Worm (Caenorhabditis elegans) whole organism, young adult: ENCODE results near the gene nspb-11.
A peak's percentile ranks its signal among the peaks of the same experiment; 100 is the strongest.

Experiments used
- B0035.1 ChIP-seq: sonication (generic microtip); optimal IDR thresholded peaks from 2 replicates; lab custom pipeline; 2016; ENCODE audit warnings: missing genetic modification characterization, mild to moderate bottlenecking, missing compliant biosample characterization, missing genotype, missing genetic modification reagents
- C17E4.6 ChIP-seq: fragments of 200-800 bp; sonication (Bioruptor generic); IDR thresholded peaks from 2 replicates; pipeline ENCODE4 v1.3.6; 2022; ENCODE audit warnings: missing genetic modification reagents, missing genetic modification characterization, missing compliant biosample characterization
- F23B12.7 ChIP-seq: sonication (generic microtip); optimal IDR thresholded peaks from 2 replicates; lab custom pipeline; 2017; ENCODE audit warnings: missing genetic modification characterization, mild to moderate bottlenecking, missing compliant biosample characterization, antibody characterized with exemption, moderate library complexity; ENCODE audit not compliant: insufficient read depth
- F37B4.10 ChIP-seq: fragments of 200-800 bp; sonication (Bioruptor generic); IDR thresholded peaks from 2 replicates; pipeline ENCODE4 v1.3.6; 2022; ENCODE audit warnings: missing genetic modification characterization, missing compliant biosample characterization
- F49E8.2 ChIP-seq: sonication (generic microtip); optimal IDR thresholded peaks from 3 replicates; lab custom pipeline; 2017; ENCODE audit warnings: missing genetic modification characterization, mild to moderate bottlenecking, missing compliant biosample characterization, antibody characterized with exemption, moderate library complexity; ENCODE audit not compliant: insufficient read depth
- F52B5.7 ChIP-seq: sonication (generic microtip); optimal IDR thresholded peaks from 2 replicates; lab custom pipeline; 2016; ENCODE audit warnings: mild to moderate bottlenecking, missing genetic modification characterization, missing compliant biosample characterization
- K12H6.12 ChIP-seq: fragments of 200-800 bp; sonication (Bioruptor generic); optimal IDR thresholded peaks from 2 replicates; lab custom pipeline; 2018; ENCODE audit warnings: mild to moderate bottlenecking, missing genetic modification characterization, missing compliant biosample characterization
- T26A5.8 ChIP-seq: sonication (generic microtip); optimal IDR thresholded peaks from 2 replicates; lab custom pipeline; 2016; ENCODE audit warnings: missing genetic modification characterization, missing compliant biosample characterization
- Y53G8AR.9 ChIP-seq: fragments of 200-800 bp; sonication (Bioruptor generic); conservative IDR thresholded peaks from 2 replicates; pipeline ENCODE4 v1.3.6; 2022; ENCODE audit warnings: missing genetic modification reagents, missing genetic modification characterization, missing compliant biosample characterization
- Y79H2A.3 ChIP-seq: fragments of 200-800 bp; sonication (Bioruptor generic); conservative IDR thresholded peaks from 2 replicates; pipeline ENCODE4 v1.3.6; 2022; ENCODE audit warnings: missing genetic modification reagents, missing genetic modification characterization, missing compliant biosample characterization
- ama-1 ChIP-seq, 3 experiments: fragments of 150-350 bp in 1 of 3; sonication (generic microtip) in 2 of 3; optimal IDR thresholded peaks; 2 replicates each; lab custom pipeline; 2014 to 2018; ENCODE audit warnings: missing biosample characterization in 2 of 3, missing genetic modification characterization in 2 of 3, missing genetic modification reagents in 2 of 3
- attf-6 ChIP-seq: fragments of 200-800 bp; sonication (Bioruptor generic); IDR thresholded peaks from 2 replicates; pipeline ENCODE4 v1.3.6; 2022; ENCODE audit warnings: missing genetic modification reagents, missing genetic modification characterization, missing compliant biosample characterization
- bed-2 ChIP-seq: fragments of 200-800 bp; sonication (Bioruptor generic); IDR thresholded peaks from 2 replicates; pipeline ENCODE4 v1.3.6; 2022; ENCODE audit warnings: missing genetic modification reagents, missing genetic modification characterization, missing compliant biosample characterization
- cebp-1 ChIP-seq, 2 experiments: fragments of 200-800 bp in 1 of 2; sonication (Bioruptor generic) in 1 of 2; sonication (generic microtip) in 1 of 2; IDR thresholded peaks in 1 of 2; optimal IDR thresholded peaks in 1 of 2; 2 replicates each; pipeline versions ENCODE4 v1.3.6 to Lab custom; 2017 to 2022; ENCODE audit warnings: missing compliant biosample characterization in 2 of 2, missing genetic modification characterization in 2 of 2, mild to moderate bottlenecking in 1 of 2, missing genetic modification reagents in 1 of 2, moderate library complexity in 1 of 2
- ceh-40 ChIP-seq: fragments of 200-800 bp; sonication (Bioruptor generic); IDR thresholded peaks from 2 replicates; pipeline ENCODE4 v1.3.6; 2022; ENCODE audit warnings: missing genetic modification characterization, missing compliant biosample characterization
- chd-7 ChIP-seq: sonication (generic microtip); optimal IDR thresholded peaks from 2 replicates; lab custom pipeline; 2016; ENCODE audit warnings: mild to moderate bottlenecking, missing genetic modification characterization, moderate library complexity, missing compliant biosample characterization
- dox-1 ChIP-seq: fragments of 200-800 bp; sonication (Bioruptor generic); IDR thresholded peaks from 2 replicates; pipeline ENCODE4 v1.3.6; 2022; ENCODE audit warnings: missing genetic modification reagents, missing genetic modification characterization, missing compliant biosample characterization
- dpff-1 ChIP-seq: sonication (generic microtip); optimal IDR thresholded peaks from 2 replicates; lab custom pipeline; 2017; ENCODE audit warnings: mild to moderate bottlenecking, missing genetic modification characterization, missing compliant biosample characterization
- fkh-3 ChIP-seq: sonication (generic microtip); optimal IDR thresholded peaks from 2 replicates; lab custom pipeline; 2016; ENCODE audit warnings: mild to moderate bottlenecking, missing genetic modification characterization, missing compliant biosample characterization
- hsf-1 ChIP-seq: fragments of 200-800 bp; sonication (Bioruptor generic); IDR thresholded peaks from 2 replicates; pipeline ENCODE4 v1.3.6; 2022; ENCODE audit warnings: missing genetic modification reagents, missing genetic modification characterization, missing compliant biosample characterization
- lag-1 ChIP-seq: fragments of 200-800 bp; sonication (Bioruptor generic); IDR thresholded peaks from 2 replicates; pipeline ENCODE4 v1.3.6; 2022; ENCODE audit warnings: missing genetic modification reagents, missing genetic modification characterization, missing compliant biosample characterization
- lin-26 ChIP-seq: fragments of 200-800 bp; sonication (Bioruptor generic); IDR thresholded peaks from 2 replicates; pipeline ENCODE4 v1.3.6; 2022; ENCODE audit warnings: missing genetic modification reagents, missing genetic modification characterization, missing compliant biosample characterization
- lir-1 ChIP-seq: fragments of 200-800 bp; sonication (Bioruptor generic); conservative IDR thresholded peaks from 2 replicates; pipeline ENCODE4 v1.3.6; 2022; ENCODE audit warnings: missing genetic modification reagents, missing genetic modification characterization, missing compliant biosample characterization
- madf-3 ChIP-seq: fragments of 200-800 bp; sonication (Bioruptor generic); IDR thresholded peaks from 2 replicates; pipeline ENCODE4 v1.3.6; 2022; ENCODE audit warnings: missing genetic modification reagents, missing genetic modification characterization, missing compliant biosample characterization
- madf-6 ChIP-seq: fragments of 200-800 bp; sonication (Bioruptor generic); IDR thresholded peaks from 2 replicates; pipeline ENCODE4 v1.3.6; 2022; ENCODE audit warnings: missing genetic modification reagents, missing genetic modification characterization, missing compliant biosample characterization
- mxl-1 ChIP-seq: sonication (generic microtip); optimal IDR thresholded peaks from 2 replicates; lab custom pipeline; 2016; ENCODE audit warnings: missing genetic modification characterization, missing compliant biosample characterization
- nfya-1 ChIP-seq: sonication (generic microtip); optimal IDR thresholded peaks from 2 replicates; lab custom pipeline; 2017; ENCODE audit warnings: antibody characterized with exemption, missing compliant biosample characterization, missing genetic modification characterization, borderline replicate concordance; ENCODE audit not compliant: insufficient read depth
- nhr-120 ChIP-seq: fragments of 200-800 bp; sonication (Bioruptor generic); IDR thresholded peaks from 2 replicates; pipeline ENCODE4 v1.3.6; 2022; ENCODE audit warnings: missing genetic modification characterization, missing compliant biosample characterization
- nhr-179 ChIP-seq: sonication (generic microtip); optimal IDR thresholded peaks from 2 replicates; lab custom pipeline; 2016; ENCODE audit warnings: mild to moderate bottlenecking, missing genetic modification characterization, missing compliant biosample characterization
- nhr-80 ChIP-seq: sonication (generic microtip); optimal IDR thresholded peaks from 2 replicates; lab custom pipeline; 2016; ENCODE audit warnings: missing genetic modification characterization, missing compliant biosample characterization
- nhr-90 ChIP-seq: sonication (generic microtip); optimal IDR thresholded peaks from 2 replicates; lab custom pipeline; 2016; ENCODE audit warnings: missing genotype, mild to moderate bottlenecking, missing genetic modification characterization, missing compliant biosample characterization
- pbrm-1 ChIP-seq: fragments of 200-800 bp; sonication (Bioruptor generic); IDR thresholded peaks from 2 replicates; pipeline ENCODE4 v1.3.6; 2022; ENCODE audit warnings: missing genetic modification reagents, missing genetic modification characterization, missing compliant biosample characterization
- pha-4 ChIP-seq: fragments of 150-350 bp; sonication (generic microtip); optimal IDR thresholded peaks from 2 replicates; lab custom pipeline; 2014; ENCODE audit warnings: missing biosample characterization, missing genetic modification reagents, missing genetic modification characterization
- repo-1 ChIP-seq: sonication (generic microtip); optimal IDR thresholded peaks from 2 replicates; lab custom pipeline; 2017; ENCODE audit warnings: mild to moderate bottlenecking, missing genetic modification characterization, missing compliant biosample characterization
- sea-2 ChIP-seq: fragments of 200-800 bp; sonication (Bioruptor generic); IDR thresholded peaks from 2 replicates; pipeline ENCODE4 v1.3.6; 2022; ENCODE audit warnings: missing genetic modification characterization, missing compliant biosample characterization
- snpc-3.4 ChIP-seq: sonication (generic microtip); optimal IDR thresholded peaks from 2 replicates; lab custom pipeline; 2017; ENCODE audit warnings: missing genetic modification characterization, mild to moderate bottlenecking, missing compliant biosample characterization, antibody characterized with exemption, moderate library complexity, missing genotype, missing genetic modification reagents
- snpc-4 ChIP-seq, 5 experiments: fragments of 150-350 bp in 1 of 5; sonication (generic microtip) in 4 of 5; optimal IDR thresholded peaks; 2 replicates each; lab custom pipeline; 2014 to 2018; ENCODE audit warnings: missing genetic modification characterization in 5 of 5, missing biosample characterization in 3 of 5, antibody characterized with exemption in 2 of 5, mild to moderate bottlenecking in 2 of 5, missing compliant biosample characterization in 2 of 5, missing genotype in 2 of 5, moderate library complexity in 2 of 5, missing genetic modification reagents in 1 of 5
- somi-1 ChIP-seq: fragments of 200-800 bp; sonication (Bioruptor generic); optimal IDR thresholded peaks from 2 replicates; lab custom pipeline; 2018; ENCODE audit warnings: mild to moderate bottlenecking, missing genetic modification characterization, missing compliant biosample characterization
- tlf-1 ChIP-seq: fragments of 200-800 bp; sonication (Bioruptor generic); optimal IDR thresholded peaks from 2 replicates; lab custom pipeline; 2018; ENCODE audit warnings: mild to moderate bottlenecking, missing genetic modification characterization, missing compliant biosample characterization
- xnd-1 ChIP-seq: sonication (generic microtip); optimal IDR thresholded peaks from 2 replicates; lab custom pipeline; 2016; ENCODE audit warnings: missing genotype, missing genetic modification reagents, missing genetic modification characterization, missing compliant biosample characterization
- zfh-2 ChIP-seq: fragments of 200-800 bp; sonication (Bioruptor generic); conservative IDR thresholded peaks from 2 replicates; pipeline ENCODE4 v1.3.6; 2022; ENCODE audit warnings: missing genetic modification reagents, missing genetic modification characterization, missing compliant biosample characterization
- ztf-26 ChIP-seq: sonication (generic microtip); optimal IDR thresholded peaks from 2 replicates; lab custom pipeline; 2017; ENCODE audit warnings: missing genetic modification characterization, missing compliant biosample characterization

The nspb-11 gene

DNA sequence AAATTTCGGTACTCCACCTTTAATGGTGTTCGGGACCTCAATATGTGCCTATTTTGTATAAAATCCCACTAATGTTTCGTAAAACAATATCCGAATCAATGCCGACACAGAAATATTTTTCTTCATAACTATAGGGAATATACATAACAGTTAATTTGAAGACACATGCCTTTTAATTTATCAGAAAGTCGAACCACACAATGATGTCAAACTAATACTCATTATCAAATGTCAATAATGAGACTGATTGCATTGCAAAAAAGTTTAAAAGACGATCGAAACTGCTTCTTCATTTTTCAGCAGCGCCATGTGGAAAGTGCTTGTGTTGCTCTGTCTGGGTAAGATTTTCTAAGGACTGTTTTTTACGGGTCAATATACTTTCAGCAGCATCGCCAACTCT is 6.1 kb upstream of the nspb-11 start, which contains the start of gene clec-65:
clec-65 (plus strand) TSS at position 301 of the 400 bp plus-strand sequence.
- 0 out of 2 replicates have a peak, but pooled peaks have one; percentile 15 for TF ChIP-seq dox-1 (GFP tag; lab: Robert Waterston, UW)
- peak; percentile 20 for TF ChIP-seq nhr-80 (tag; lab: Kevin White, UChicago)
- no peak for TF ChIP-seq madf-3 (GFP tag; lab: Robert Waterston, UW)

- TF ChIP-seq xnd-1 (tag; lab: Kevin White, UChicago): no peak
- no peak for TF ChIP-seq sea-2 (GFP tag; lab: Robert Waterston, UW)
- TF ChIP-seq somi-1 (GFP tag; lab: Kevin White, UChicago): no peak
- no peak for TF ChIP-seq hsf-1 (GFP tag; lab: Robert Waterston, UW)
- peak; percentile 70 for TF ChIP-seq nhr-80 (tag; lab: Kevin White, UChicago)
- TF ChIP-seq zfh-2: no peak
- TF ChIP-seq F23B12.7 (tag; lab: Kevin White, UChicago): no peak
Measured at ce11 chrII:12904174-12904573, 3.0 kb upstream of the nspb-11 start, which contains the start of gene clec-66. TSS of gene clec-66 (plus strand) at chrII:12904398.

- TF ChIP-seq F49E8.2 (tag; lab: Kevin White, UChicago) (no peak), nhr-80 (tag; lab: Kevin White, UChicago) (no peak), cebp-1 (GFP tag; IDR thresholded peaks at IDR 0.05; lab: Robert Waterston, UW) (no peak), cebp-1 (tag; optimal IDR thresholded peaks at IDR 0.05; lab: Kevin White, UChicago) (no peak), nhr-90 (tag; lab: Kevin White, UChicago) (no peak), pbrm-1 (GFP tag; lab: Robert Waterston, UW) (no peak), T26A5.8 (tag; lab: Kevin White, UChicago) (no peak), F37B4.10 (GFP tag; lab: Robert Waterston, UW) (no peak), B0035.1 (tag; lab: Kevin White, UChicago) (no peak), tlf-1 (GFP tag; lab: Kevin White, UChicago) (no peak), lir-1 (GFP tag; lab: Robert Waterston, UW) (no peak), snpc-4 (GFP tag; optimal IDR thresholded peaks at IDR 0.05; lab: Kevin White, UChicago) (no peak), snpc-4 (tag; optimal IDR thresholded peaks at IDR 0.05; lab: Kevin White, UChicago) (no peak), Y79H2A.3 (no peak), F52B5.7 (tag; lab: Kevin White, UChicago) (no peak), K12H6.12 (tag; lab: Kevin White, UChicago) (no peak), mxl-1 (tag; lab: Kevin White, UChicago) (no peak), lin-26 (GFP tag; lab: Robert Waterston, UW) (no peak), dpff-1 (tag; lab: Kevin White, UChicago) (no peak), C17E4.6 (no peak), chd-7 (no peak)
Measured at ce11 chrII:12908779-12909178, 1.6 kb downstream of the nspb-11 start, which contains the start of gene ddn-2. TSS of gene ddn-2 (plus strand) at chrII:12909079.

- no peak for TF ChIP-seq nhr-179 (tag; lab: Kevin White, UChicago)
- TF ChIP-seq ztf-26 (tag; lab: Kevin White, UChicago): no peak
- TF ChIP-seq snpc-3.4: peak; percentile 4
- no peak for TF ChIP-seq lag-1
- TF ChIP-seq repo-1 (tag; lab: Kevin White, UChicago): no peak
- TF ChIP-seq bed-2 (GFP tag; lab: Robert Waterston, UW): no peak
- no peak for TF ChIP-seq fkh-3 (tag; lab: Kevin White, UChicago)
- peak; percentile 53 for TF ChIP-seq madf-6
- no peak for TF ChIP-seq nhr-90 (tag; lab: Kevin White, UChicago)
- TF ChIP-seq Y53G8AR.9 (GFP tag; lab: Robert Waterston, UW): no peak
- no peak for TF ChIP-seq ceh-40
- TF ChIP-seq ama-1 (optimal IDR thresholded peaks at IDR 0.05; lab: Kevin White, UChicago): no peak
- no peak for TF ChIP-seq ama-1 (GFP tag; optimal IDR thresholded peaks at IDR 0.05; lab: Kevin White, UChicago)
- TF ChIP-seq pha-4 (tag; lab: Kevin White, UChicago): no peak
- TF ChIP-seq nfya-1 (tag; lab: Kevin White, UChicago): no peak
- TF ChIP-seq nhr-120 (GFP tag; lab: Robert Waterston, UW): no peak
- no peak for TF ChIP-seq attf-6 (GFP tag; lab: Robert Waterston, UW)
Measured at ce11 chrII:12914514-12915075, 7.4 kb downstream of the nspb-11 start, which contains the start of gene F35C5.12. TSS of gene F35C5.12 (minus strand) at chrII:12914564.
